Worm (Caenorhabditis elegans) whole organism, young adult: ENCODE measurements around the gene twk-7.
A peak's percentile ranks its signal among the peaks of the same experiment; 100 is the strongest.

Experiments used
- B0035.1 ChIP-seq: sonication (generic microtip); optimal IDR thresholded peaks from 2 replicates; lab custom pipeline; 2016; ENCODE audit warnings: missing genetic modification characterization, mild to moderate bottlenecking, missing compliant biosample characterization, missing genotype, missing genetic modification reagents
- C06A6.2 ChIP-seq: fragments of 200-800 bp; sonication (Bioruptor generic); conservative IDR thresholded peaks from 2 replicates; pipeline ENCODE4 v1.3.6; 2022; ENCODE audit warnings: missing genetic modification characterization, missing compliant biosample characterization
- F37B4.10 ChIP-seq: fragments of 200-800 bp; sonication (Bioruptor generic); IDR thresholded peaks from 2 replicates; pipeline ENCODE4 v1.3.6; 2022; ENCODE audit warnings: missing genetic modification characterization, missing compliant biosample characterization
- F39B2.1 ChIP-seq: fragments of 200-800 bp; sonication (Bioruptor generic); IDR thresholded peaks from 2 replicates; pipeline ENCODE4 v1.3.6; 2022; ENCODE audit warnings: missing genetic modification reagents, missing genetic modification characterization, missing compliant biosample characterization
- F55B11.4 ChIP-seq: sonication (generic microtip); optimal IDR thresholded peaks from 2 replicates; lab custom pipeline; 2016; ENCODE audit warnings: missing compliant biosample characterization, missing genetic modification characterization, borderline replicate concordance; ENCODE audit not compliant: insufficient read depth
- F57A8.1 ChIP-seq: fragments of 200-800 bp; sonication (Bioruptor generic); optimal IDR thresholded peaks from 2 replicates; lab custom pipeline; 2018; ENCODE audit warnings: mild to moderate bottlenecking, missing genetic modification characterization, moderate library complexity, missing compliant biosample characterization
- Y53G8AR.9 ChIP-seq: fragments of 200-800 bp; sonication (Bioruptor generic); conservative IDR thresholded peaks from 2 replicates; pipeline ENCODE4 v1.3.6; 2022; ENCODE audit warnings: missing genetic modification reagents, missing genetic modification characterization, missing compliant biosample characterization
- Y79H2A.3 ChIP-seq: fragments of 200-800 bp; sonication (Bioruptor generic); conservative IDR thresholded peaks from 2 replicates; pipeline ENCODE4 v1.3.6; 2022; ENCODE audit warnings: missing genetic modification reagents, missing genetic modification characterization, missing compliant biosample characterization
- ama-1 ChIP-seq, 3 experiments: fragments of 150-350 bp in 1 of 3; sonication (generic microtip) in 2 of 3; optimal IDR thresholded peaks; 2 replicates each; lab custom pipeline; 2014 to 2018; ENCODE audit warnings: missing biosample characterization in 2 of 3, missing genetic modification characterization in 2 of 3, missing genetic modification reagents in 2 of 3
- aptf-2 ChIP-seq: fragments of 200-800 bp; sonication (Bioruptor generic); conservative IDR thresholded peaks from 2 replicates; pipeline ENCODE4 v1.3.6; 2022; ENCODE audit warnings: missing genetic modification reagents, missing genetic modification characterization, missing compliant biosample characterization
- attf-5 ChIP-seq: fragments of 200-800 bp; sonication (Bioruptor generic); optimal IDR thresholded peaks from 2 replicates; lab custom pipeline; 2018; ENCODE audit warnings: mild to moderate bottlenecking, missing genetic modification characterization, missing compliant biosample characterization
- attf-6 ChIP-seq: fragments of 200-800 bp; sonication (Bioruptor generic); IDR thresholded peaks from 2 replicates; pipeline ENCODE4 v1.3.6; 2022; ENCODE audit warnings: missing genetic modification reagents, missing genetic modification characterization, missing compliant biosample characterization
- ccch-3 ChIP-seq: fragments of 200-800 bp; sonication (Bioruptor generic); optimal IDR thresholded peaks from 2 replicates; lab custom pipeline; 2018; ENCODE audit warnings: mild to moderate bottlenecking, missing genetic modification characterization, missing compliant biosample characterization
- ceh-91 ChIP-seq: fragments of 200-800 bp; sonication (Bioruptor generic); IDR thresholded peaks from 2 replicates; pipeline ENCODE4 v1.3.6; 2022; ENCODE audit warnings: missing genetic modification reagents, missing genetic modification characterization, missing compliant biosample characterization
- chd-7 ChIP-seq: sonication (generic microtip); optimal IDR thresholded peaks from 2 replicates; lab custom pipeline; 2016; ENCODE audit warnings: mild to moderate bottlenecking, missing genetic modification characterization, moderate library complexity, missing compliant biosample characterization
- die-1 ChIP-seq: sonication (generic microtip); optimal IDR thresholded peaks from 2 replicates; lab custom pipeline; 2016; ENCODE audit warnings: missing genotype, mild to moderate bottlenecking, missing genetic modification characterization, missing compliant biosample characterization
- dox-1 ChIP-seq: fragments of 200-800 bp; sonication (Bioruptor generic); IDR thresholded peaks from 2 replicates; pipeline ENCODE4 v1.3.6; 2022; ENCODE audit warnings: missing genetic modification reagents, missing genetic modification characterization, missing compliant biosample characterization
- dpff-1 ChIP-seq: sonication (generic microtip); optimal IDR thresholded peaks from 2 replicates; lab custom pipeline; 2017; ENCODE audit warnings: mild to moderate bottlenecking, missing genetic modification characterization, missing compliant biosample characterization
- egl-44 ChIP-seq: fragments of 200-800 bp; sonication (Bioruptor generic); IDR thresholded peaks from 2 replicates; pipeline ENCODE4 v1.3.6; 2022; ENCODE audit warnings: missing genetic modification reagents, missing genetic modification characterization, missing compliant biosample characterization
- ekl-4 ChIP-seq: fragments of 200-800 bp; sonication (Bioruptor generic); IDR thresholded peaks from 2 replicates; pipeline ENCODE4 v1.3.6; 2022; ENCODE audit warnings: missing genetic modification reagents, missing genetic modification characterization, missing compliant biosample characterization
- gei-17 ChIP-seq: fragments of 200-800 bp; sonication (Bioruptor generic); optimal IDR thresholded peaks from 2 replicates; lab custom pipeline; 2018; ENCODE audit warnings: mild to moderate bottlenecking, missing genetic modification characterization, missing compliant biosample characterization
- hrde-1 ChIP-seq: sonication (generic microtip); optimal IDR thresholded peaks from 2 replicates; lab custom pipeline; 2016; ENCODE audit warnings: missing genetic modification characterization, mild to moderate bottlenecking, missing compliant biosample characterization, moderate library complexity, missing genotype, missing genetic modification reagents, borderline replicate concordance
- lag-1 ChIP-seq: fragments of 200-800 bp; sonication (Bioruptor generic); IDR thresholded peaks from 2 replicates; pipeline ENCODE4 v1.3.6; 2022; ENCODE audit warnings: missing genetic modification reagents, missing genetic modification characterization, missing compliant biosample characterization
- let-607 ChIP-seq, 2 experiments: fragments of 200-800 bp in 1 of 2; sonication (Bioruptor generic) in 1 of 2; sonication (generic microtip) in 1 of 2; optimal IDR thresholded peaks; 2 replicates each; lab custom pipeline; 2016 to 2018; ENCODE audit warnings: mild to moderate bottlenecking in 2 of 2, missing compliant biosample characterization in 2 of 2, missing genetic modification characterization in 2 of 2, moderate library complexity in 2 of 2, missing genotype in 1 of 2
- lin-35 ChIP-seq, 3 experiments: fragments of 150-350 bp in 2 of 3; sonication (generic microtip) in 1 of 3; optimal IDR thresholded peaks; 2 replicates each; lab custom pipeline; 2014 to 2018; ENCODE audit warnings: missing biosample characterization in 3 of 3, missing genetic modification characterization in 3 of 3, missing genetic modification reagents in 3 of 3
- lsy-27 ChIP-seq: sonication (generic microtip); optimal IDR thresholded peaks from 2 replicates; lab custom pipeline; 2017; ENCODE audit warnings: missing genetic modification characterization, mild to moderate bottlenecking, missing compliant biosample characterization, antibody characterized with exemption, missing genotype, borderline replicate concordance; ENCODE audit not compliant: insufficient read depth
- madf-3 ChIP-seq: fragments of 200-800 bp; sonication (Bioruptor generic); IDR thresholded peaks from 2 replicates; pipeline ENCODE4 v1.3.6; 2022; ENCODE audit warnings: missing genetic modification reagents, missing genetic modification characterization, missing compliant biosample characterization
- mcd-1 ChIP-seq: fragments of 200-800 bp; sonication (Bioruptor generic); IDR thresholded peaks from 2 replicates; pipeline ENCODE4 v1.3.6; 2022; ENCODE audit warnings: missing genetic modification reagents, missing genetic modification characterization, missing compliant biosample characterization
- mel-28 ChIP-seq: sonication (generic microtip); optimal IDR thresholded peaks from 2 replicates; lab custom pipeline; 2016; ENCODE audit warnings: borderline replicate concordance, mild to moderate bottlenecking, missing genetic modification characterization, missing compliant biosample characterization
- mxl-1 ChIP-seq: sonication (generic microtip); optimal IDR thresholded peaks from 2 replicates; lab custom pipeline; 2016; ENCODE audit warnings: missing genetic modification characterization, missing compliant biosample characterization
- nhr-80 ChIP-seq: sonication (generic microtip); optimal IDR thresholded peaks from 2 replicates; lab custom pipeline; 2016; ENCODE audit warnings: missing genetic modification characterization, missing compliant biosample characterization
- rcor-1 ChIP-seq: fragments of 200-800 bp; sonication (Bioruptor generic); IDR thresholded peaks from 2 replicates; pipeline ENCODE4 v1.3.6; 2022; ENCODE audit warnings: missing genetic modification reagents, missing genetic modification characterization, missing compliant biosample characterization
- repo-1 ChIP-seq: sonication (generic microtip); optimal IDR thresholded peaks from 2 replicates; lab custom pipeline; 2017; ENCODE audit warnings: mild to moderate bottlenecking, missing genetic modification characterization, missing compliant biosample characterization
- rpc-1 ChIP-seq, 2 experiments: fragments of 150-350 bp in 1 of 2; sonication (generic microtip) in 1 of 2; optimal IDR thresholded peaks; 2 replicates each; lab custom pipeline; 2014 to 2018; ENCODE audit warnings: missing biosample characterization in 1 of 2, missing genetic modification characterization in 1 of 2, missing genetic modification reagents in 1 of 2, missing genotype in 1 of 2
- sdz-38 ChIP-seq: sonication (generic microtip); optimal IDR thresholded peaks from 2 replicates; lab custom pipeline; 2016; ENCODE audit warnings: missing genotype, missing genetic modification characterization, missing compliant biosample characterization
- snpc-3.4 ChIP-seq: sonication (generic microtip); optimal IDR thresholded peaks from 2 replicates; lab custom pipeline; 2017; ENCODE audit warnings: missing genetic modification characterization, mild to moderate bottlenecking, missing compliant biosample characterization, antibody characterized with exemption, moderate library complexity, missing genotype, missing genetic modification reagents
- tlf-1 ChIP-seq: fragments of 200-800 bp; sonication (Bioruptor generic); optimal IDR thresholded peaks from 2 replicates; lab custom pipeline; 2018; ENCODE audit warnings: mild to moderate bottlenecking, missing genetic modification characterization, missing compliant biosample characterization
- ztf-18 ChIP-seq: sonication (generic microtip); optimal IDR thresholded peaks from 2 replicates; lab custom pipeline; 2016; ENCODE audit warnings: missing genotype, mild to moderate bottlenecking, missing genetic modification characterization, missing compliant biosample characterization
- ztf-22 ChIP-seq: fragments of 200-800 bp; sonication (Bioruptor generic); optimal IDR thresholded peaks from 2 replicates; lab custom pipeline; 2018; ENCODE audit warnings: mild to moderate bottlenecking, missing genetic modification characterization, moderate library complexity, missing compliant biosample characterization
- ztf-3 ChIP-seq: fragments of 200-800 bp; sonication (Bioruptor generic); optimal IDR thresholded peaks from 2 replicates; lab custom pipeline; 2018; ENCODE audit warnings: mild to moderate bottlenecking, missing genetic modification characterization, missing compliant biosample characterization

Gene twk-7

DNA sequence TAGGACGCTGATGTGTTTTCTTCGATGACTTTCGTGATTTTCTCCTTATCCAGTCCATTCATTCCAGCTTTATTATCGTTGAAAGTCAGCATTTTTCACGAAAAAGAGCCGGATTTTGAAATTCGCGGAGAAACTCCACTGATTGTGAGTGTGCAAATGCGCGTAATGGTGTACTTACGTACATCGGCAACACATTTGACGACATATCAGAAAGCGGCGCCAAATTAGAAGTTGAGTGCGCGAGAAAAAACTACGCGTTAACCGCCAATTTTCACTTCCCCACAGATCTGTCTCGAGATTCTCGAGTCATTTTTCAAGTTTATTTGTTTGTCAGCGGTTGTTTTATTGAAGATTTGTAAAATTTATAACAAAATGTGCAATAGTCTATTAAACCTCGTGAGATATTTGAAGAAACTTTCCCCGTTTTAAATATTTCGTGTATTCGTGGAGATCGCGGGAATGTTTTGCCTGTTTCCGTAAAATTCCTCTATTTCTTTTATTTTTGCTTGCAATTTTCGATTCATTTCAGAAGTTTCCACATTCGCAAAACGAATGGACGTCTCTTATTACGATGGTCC is 15.0 kb downstream of the twk-7 start, which contains the start of the genes polk-1 and gpr-1 (continued):
- TF ChIP-seq ztf-18 (tag; lab: Kevin White, UChicago): no peak
- TF ChIP-seq ztf-3: no peak
- TF ChIP-seq let-607 (tag; optimal IDR thresholded peaks at IDR 0.05; lab: Kevin White, UChicago): no peak
- no peak for TF ChIP-seq tlf-1 (GFP tag; lab: Kevin White, UChicago)
- TF ChIP-seq Y79H2A.3 (GFP tag; lab: Robert Waterston, UW): peak; percentile 59; the same call in 1 of the 2 replicates
- TF ChIP-seq lin-35 (GFP tag; optimal IDR thresholded peaks at IDR 0.05; lab: Kevin White, UChicago): peak in 1 of 3 experiments; percentile 65
- TF ChIP-seq ztf-22 (GFP tag; lab: Kevin White, UChicago): no peak
- no peak for TF ChIP-seq die-1 (tag; lab: Kevin White, UChicago)
- TF ChIP-seq mel-28 (tag; lab: Kevin White, UChicago): no peak
- no peak for TF ChIP-seq ama-1 (optimal IDR thresholded peaks at IDR 0.05; lab: Kevin White, UChicago)
- no peak for TF ChIP-seq ama-1 (GFP tag; optimal IDR thresholded peaks at IDR 0.05; lab: Kevin White, UChicago)
- no peak for TF ChIP-seq mxl-1 (tag; lab: Kevin White, UChicago)
- no peak for TF ChIP-seq ccch-3 (GFP tag; lab: Kevin White, UChicago)
- TF ChIP-seq lsy-27 (tag; lab: Kevin White, UChicago): no peak
- no peak for TF ChIP-seq nhr-80 (tag; lab: Kevin White, UChicago)
- peak; percentile 63 for TF ChIP-seq snpc-3.4 (tag; lab: Kevin White, UChicago)
- no peak for TF ChIP-seq chd-7 (tag; lab: Kevin White, UChicago)
- no peak for TF ChIP-seq F39B2.1 (GFP tag; lab: Robert Waterston, UW)
- no peak for TF ChIP-seq F37B4.10 (GFP tag; lab: Robert Waterston, UW)
- TF ChIP-seq dpff-1 (tag; lab: Kevin White, UChicago): no peak
- no peak for TF ChIP-seq F55B11.4 (tag; lab: Kevin White, UChicago)
- TF ChIP-seq mcd-1 (GFP tag; lab: Robert Waterston, UW): peak; percentile 57
- 0 out of 2 replicates have a peak, but pooled peaks have one; percentile 16 for TF ChIP-seq ekl-4 (GFP tag; lab: Robert Waterston, UW)
- no peak for TF ChIP-seq repo-1 (tag; lab: Kevin White, UChicago)
- peak; percentile 74 for TF ChIP-seq dox-1
- peak; percentile 74 for TF ChIP-seq ceh-91 (GFP tag; lab: Robert Waterston, UW)
- no peak for TF ChIP-seq rpc-1 (optimal IDR thresholded peaks at IDR 0.05; lab: Kevin White, UChicago)
- TF ChIP-seq rpc-1 (tag; optimal IDR thresholded peaks at IDR 0.05; lab: Kevin White, UChicago): no peak
- TF ChIP-seq gei-17: no peak
- TF ChIP-seq hrde-1 (tag; lab: Kevin White, UChicago): no peak
- TF ChIP-seq lag-1 (GFP tag; lab: Robert Waterston, UW): no peak
- no peak for TF ChIP-seq egl-44

- TF ChIP-seq ztf-3 (no peak), egl-44 (no peak), Y53G8AR.9 (GFP tag; lab: Robert Waterston, UW) (no peak), F57A8.1 (GFP tag; lab: Kevin White, UChicago) (no peak), rcor-1 (GFP tag; lab: Robert Waterston, UW) (no peak), lsy-27 (tag; lab: Kevin White, UChicago) (no peak), C06A6.2 (GFP tag; lab: Robert Waterston, UW) (no peak), ekl-4 (GFP tag; lab: Robert Waterston, UW) (no peak), attf-5 (GFP tag; lab: Kevin White, UChicago) (no peak), aptf-2 (GFP tag; lab: Robert Waterston, UW) (no peak), B0035.1 (tag; lab: Kevin White, UChicago) (no peak), attf-6 (GFP tag; lab: Robert Waterston, UW) (no peak), sdz-38 (tag; lab: Kevin White, UChicago) (no peak), madf-3 (GFP tag; lab: Robert Waterston, UW) (no peak)
- TF ChIP-seq, all 124 proteins: peak for 0
These were observed 18.4 kb downstream of the twk-7 start for ce11 chrIII:8625125-8625524.
